Fruit fly (Drosophila melanogaster) whole organism, larva: Measurements from ENCODE around the gene mRpL16.

Experiments
- noc ChIP-seq: fragments of 200-800 bp; sonication (Bioruptor generic); optimal IDR thresholded peaks from 3 replicates; lab custom pipeline; 2019; ENCODE audit warnings: missing biosample characterization, mild to moderate bottlenecking, missing genetic modification characterization, moderate library complexity

The mRpL16 gene

dm6 chrX:1877107-1877736 lies 12.8 kb upstream of the mRpL16 start, which contains the start of the genes CG14817 and CG14805:
TSS of gene CG14817 (minus strand) at chrX:1877270.
TSS of gene CG14805 (plus strand) at chrX:1877317.
- peak; percentile 51 for TF ChIP-seq noc (tag; lab: Kevin White, UChicago)

- peak; percentile 72 for TF ChIP-seq noc (tag; lab: Kevin White, UChicago)
These were observed 10.4 kb upstream of the mRpL16 start, which contains the start of gene CG14818 for dm6 chrX:1879606-1880110. TSS of gene CG14818 (minus strand) at chrX:1879774.

- TF ChIP-seq noc (tag; lab: Kevin White, UChicago) = peak; percentile 47
These were observed 9.9 kb upstream of the mRpL16 start, which contains the start of gene Coa8 for dm6 chrX:1880139-1880556. TSS of gene Coa8 (plus strand) at chrX:1880282.

dm6 chrX:1880779-1881178 lies 9.3 kb upstream of the mRpL16 start:
- no peak for TF ChIP-seq noc (tag; lab: Kevin White, UChicago)

dm6 chrX:1893532-1893931 lies 3.5 kb downstream of the mRpL16 start:
- no peak for TF ChIP-seq noc (tag; lab: Kevin White, UChicago)

dm6 chrX:1897384-1897783 lies 7.3 kb downstream of the mRpL16 start:
- TF ChIP-seq noc (tag; lab: Kevin White, UChicago) = no peak

- no peak for TF ChIP-seq noc (tag; lab: Kevin White, UChicago)
These were observed 9.5 kb downstream of the mRpL16 start for dm6 chrX:1899445-1900085.

- peak; percentile 26 for TF ChIP-seq noc (tag; lab: Kevin White, UChicago)
These were observed 10.2 kb downstream of the mRpL16 start, which contains the start of gene arm for dm6 chrX:1900123-1900818. TSS of gene arm (minus strand) at chrX:1900646.

dm6 chrX:1901605-1902136 lies 11.6 kb downstream of the mRpL16 start, which contains the start of gene Ldaf1:
TSS of gene Ldaf1 (minus strand) at chrX:1901911.
- TF ChIP-seq noc (tag; lab: Kevin White, UChicago) = no peak

- no peak for TF ChIP-seq noc (tag; lab: Kevin White, UChicago)
These were observed 13.0 kb downstream of the mRpL16 start, which contains the start of gene CG32801 for dm6 chrX:1903077-1903476. TSS of gene CG32801 (minus strand) at chrX:1903177.

- no peak for TF ChIP-seq noc (tag; lab: Kevin White, UChicago)
These were observed 13.9 kb downstream of the mRpL16 start for dm6 chrX:1903968-1904367.

- peak; percentile 71 for TF ChIP-seq noc (tag; lab: Kevin White, UChicago)
These were observed 17.7 kb downstream of the mRpL16 start, which contains the start of gene mip130 for dm6 chrX:1907727-1908264. TSS of gene mip130 (plus strand) at chrX:1908239.

dm6 chrX:1908757-1909156 lies 18.7 kb downstream of the mRpL16 start, which contains the start of the genes Edem1 and Rbcn-3B:
TSS of gene Edem1 (minus strand) at chrX:1908827.
TSS of gene Rbcn-3B (plus strand) at chrX:1908920.
- no peak for TF ChIP-seq noc (tag; lab: Kevin White, UChicago)

dm6 chrX:1909533-1909932 lies 19.5 kb downstream of the mRpL16 start:
- TF ChIP-seq noc (tag; lab: Kevin White, UChicago) = no peak
